Fruit fly (Drosophila melanogaster) whole organism, embryonic: ENCODE data around the gene CG5056.

Source experiments
- Blimp-1 ChIP-seq: fragments of 200-800 bp; sonication (Bioruptor generic); optimal IDR thresholded peaks from 3 replicates; lab custom pipeline; 2018; ENCODE audit warnings: missing biosample characterization, missing genetic modification characterization, mild to moderate bottlenecking, moderate library complexity, missing genetic modification reagents
- CG10959 ChIP-seq: fragments of 200-800 bp; sonication (Bioruptor generic); IDR thresholded peaks from 2 replicates; pipeline ENCODE4 v1.3.6; 2022; ENCODE audit warnings: missing biosample characterization, missing genetic modification characterization
- CG14667 ChIP-seq: fragments of 200-800 bp; sonication (Bioruptor generic); IDR thresholded peaks from 2 replicates; pipeline ENCODE4 v1.3.6; 2022; ENCODE audit warnings: missing biosample characterization, missing genetic modification characterization
- CG14860 ChIP-seq: fragments of 200-800 bp; sonication (Bioruptor generic); IDR thresholded peaks from 3 replicates; pipeline ENCODE4 v1.3.6; 2022; ENCODE audit warnings: missing biosample characterization, missing genetic modification characterization; ENCODE audit not compliant: partially characterized antibody
- CG15269 ChIP-seq: fragments of 200-800 bp; sonication (Bioruptor generic); optimal IDR thresholded peaks from 2 replicates; lab custom pipeline; 2018; ENCODE audit warnings: missing biosample characterization, mild to moderate bottlenecking, missing genetic modification characterization, moderate library complexity
- CG1603 ChIP-seq: fragments of 200-800 bp; sonication (Bioruptor generic); optimal IDR thresholded peaks from 2 replicates; lab custom pipeline; 2019; ENCODE audit warnings: missing biosample characterization, mild to moderate bottlenecking, missing genetic modification characterization, moderate library complexity
- CG16779 ChIP-seq: fragments of 200-800 bp; sonication (Bioruptor generic); IDR thresholded peaks from 2 replicates; pipeline ENCODE4 v1.3.6; 2022; ENCODE audit warnings: missing biosample characterization, missing genetic modification characterization
- CG17385 ChIP-seq: fragments of 200-800 bp; sonication (Bioruptor generic); optimal IDR thresholded peaks from 3 replicates; lab custom pipeline; 2018; ENCODE audit warnings: missing biosample characterization, mild to moderate bottlenecking, missing genetic modification characterization
- CG32772 ChIP-seq: fragments of 200-800 bp; sonication (Bioruptor generic); IDR thresholded peaks from 2 replicates; pipeline ENCODE4 v1.3.6; 2022; ENCODE audit warnings: missing biosample characterization, missing genetic modification characterization
- CG33557 ChIP-seq: fragments of 200-800 bp; sonication (Bioruptor generic); optimal IDR thresholded peaks from 2 replicates; lab custom pipeline; 2019; ENCODE audit warnings: missing biosample characterization, mild to moderate bottlenecking, missing genetic modification characterization, moderate library complexity
- CG3407 ChIP-seq: fragments of 200-800 bp; sonication (Bioruptor generic); optimal IDR thresholded peaks from 2 replicates; lab custom pipeline; 2018; ENCODE audit warnings: missing biosample characterization, mild to moderate bottlenecking, missing genetic modification characterization
- CG42726 ChIP-seq: fragments of 200-800 bp; sonication (Bioruptor generic); IDR thresholded peaks from 2 replicates; pipeline ENCODE4 v1.3.6; 2022; ENCODE audit warnings: missing biosample characterization, missing genetic modification characterization; ENCODE audit not compliant: partially characterized antibody
- CG5180 ChIP-seq: fragments of 200-800 bp; sonication (Bioruptor generic); optimal IDR thresholded peaks from 3 replicates; lab custom pipeline; 2017; ENCODE audit warnings: missing biosample characterization, missing genetic modification characterization, mild to moderate bottlenecking, moderate library complexity, missing genetic modification reagents
- CG6175 ChIP-seq: fragments of 200-800 bp; sonication (Bioruptor generic); IDR thresholded peaks from 3 replicates; pipeline ENCODE4 v1.3.6; 2022; ENCODE audit warnings: missing biosample characterization, missing genetic modification characterization
- CG6683 ChIP-seq: fragments of 200-800 bp; sonication (Bioruptor generic); optimal IDR thresholded peaks from 2 replicates; lab custom pipeline; 2017; ENCODE audit warnings: missing biosample characterization, mild to moderate bottlenecking, missing genetic modification characterization, missing genetic modification reagents
- CG6765 ChIP-seq: fragments of 200-800 bp; sonication (Bioruptor generic); optimal IDR thresholded peaks from 3 replicates; lab custom pipeline; 2017; ENCODE audit warnings: missing biosample characterization, mild to moderate bottlenecking, missing genetic modification characterization
- CG7987 ChIP-seq: fragments of 200-800 bp; sonication (Bioruptor generic); optimal IDR thresholded peaks from 2 replicates; lab custom pipeline; 2018; ENCODE audit warnings: missing biosample characterization, mild to moderate bottlenecking, missing genetic modification characterization, moderate library complexity
- CG8924 ChIP-seq: fragments of 200-800 bp; optimal IDR thresholded peaks from 3 replicates; lab custom pipeline; 2019; ENCODE audit warnings: missing biosample characterization, mild to moderate bottlenecking, missing genetic modification characterization, moderate library complexity
- CG8944 ChIP-seq: fragments of 200-800 bp; sonication (Bioruptor generic); optimal IDR thresholded peaks from 3 replicates; lab custom pipeline; 2016; ENCODE audit warnings: missing biosample characterization, missing genetic modification characterization
- CG9817 ChIP-seq: fragments of 200-800 bp; sonication (Bioruptor generic); optimal IDR thresholded peaks from 2 replicates; lab custom pipeline; 2018; ENCODE audit warnings: missing biosample characterization, mild to moderate bottlenecking, missing genetic modification characterization, moderate library complexity
- GATAe ChIP-seq: fragments of 200-800 bp; sonication (Bioruptor generic); conservative IDR thresholded peaks from 2 replicates; pipeline ENCODE4 v1.3.6; 2022; ENCODE audit warnings: missing biosample characterization, missing genetic modification characterization
- Hey ChIP-seq: fragments of 200-800 bp; sonication (Bioruptor generic); optimal IDR thresholded peaks from 3 replicates; lab custom pipeline; 2018; ENCODE audit warnings: missing biosample characterization, mild to moderate bottlenecking, missing genetic modification characterization
- Hr39 ChIP-seq: fragments of >200 bp; optimal IDR thresholded peaks from 2 replicates; lab custom pipeline; 2017
- Oli ChIP-seq: fragments of 200-800 bp; sonication (Bioruptor generic); optimal IDR thresholded peaks from 2 replicates; lab custom pipeline; 2018; ENCODE audit warnings: missing biosample characterization, mild to moderate bottlenecking, missing genetic modification characterization, moderate library complexity
- Ravus ChIP-seq: fragments of 200-800 bp; sonication (Bioruptor generic); IDR thresholded peaks from 2 replicates; pipeline ENCODE4 v1.3.6; 2022; ENCODE audit warnings: missing biosample characterization, missing genetic modification characterization
- Taf1 ChIP-seq: fragments of 200-800 bp; sonication (Bioruptor generic); IDR thresholded peaks from 2 replicates; pipeline ENCODE4 v1.3.6; 2022; ENCODE audit warnings: missing biosample characterization, missing genetic modification characterization
- ara ChIP-seq: fragments of 200-800 bp; sonication (Bioruptor generic); IDR thresholded peaks from 2 replicates; pipeline ENCODE4 v1.3.6; 2022; ENCODE audit warnings: missing biosample characterization, missing genetic modification characterization
- ase ChIP-seq: fragments of 200-800 bp; sonication (Bioruptor generic); IDR thresholded peaks from 3 replicates; pipeline ENCODE4 v1.3.6; 2022; ENCODE audit warnings: missing biosample characterization, missing genetic modification characterization
- bab2 ChIP-seq: fragments of 200-800 bp; sonication (Bioruptor generic); optimal IDR thresholded peaks from 2 replicates; lab custom pipeline; 2016; ENCODE audit warnings: missing biosample characterization, missing genetic modification characterization
- bcd ChIP-seq: fragments of 200-800 bp; sonication (Bioruptor generic); optimal IDR thresholded peaks from 2 replicates; lab custom pipeline; 2017; ENCODE audit warnings: missing biosample characterization, mild to moderate bottlenecking, missing genetic modification characterization
- cato ChIP-seq: fragments of 200-800 bp; sonication (Bioruptor generic); optimal IDR thresholded peaks from 2 replicates; lab custom pipeline; 2016; ENCODE audit warnings: missing biosample characterization, missing genetic modification characterization, borderline replicate concordance
- crol ChIP-seq: fragments of 200-800 bp; sonication (Bioruptor generic); IDR thresholded peaks from 2 replicates; pipeline ENCODE4 v1.3.6; 2022; ENCODE audit warnings: missing biosample characterization, missing genetic modification characterization
- cwo ChIP-seq: fragments of 200-800 bp; sonication (Bioruptor generic); optimal IDR thresholded peaks from 3 replicates; lab custom pipeline; 2017; ENCODE audit warnings: missing biosample characterization, missing genetic modification characterization, mild to moderate bottlenecking, moderate library complexity, missing genetic modification reagents
- ewg ChIP-seq: fragments of 200-800 bp; sonication (Bioruptor generic); optimal IDR thresholded peaks from 3 replicates; lab custom pipeline; 2017; ENCODE audit warnings: mild to moderate bottlenecking, missing biosample characterization, missing genetic modification reagents, missing genetic modification characterization
- exex ChIP-seq: fragments of 200-800 bp; sonication (Bioruptor generic); optimal IDR thresholded peaks from 4 replicates; lab custom pipeline; 2018; ENCODE audit warnings: missing biosample characterization, mild to moderate bottlenecking, missing genetic modification characterization, moderate library complexity
- fru ChIP-seq: fragments of >200 bp; optimal IDR thresholded peaks from 2 replicates; lab custom pipeline; 2017
- gro ChIP-seq: fragments of 200-800 bp; sonication (Bioruptor generic); optimal IDR thresholded peaks from 2 replicates; lab custom pipeline; 2016; ENCODE audit warnings: missing biosample characterization, missing genetic modification characterization
- gsb ChIP-seq: fragments of 200-800 bp; sonication (Bioruptor generic); IDR thresholded peaks from 2 replicates; pipeline ENCODE4 v1.3.6; 2022; ENCODE audit warnings: missing biosample characterization, missing genetic modification characterization
- ham ChIP-seq: fragments of 200-800 bp; sonication (Bioruptor generic); IDR thresholded peaks from 2 replicates; pipeline ENCODE4 v1.3.6; 2022; ENCODE audit warnings: missing biosample characterization, missing genetic modification characterization
- hbn ChIP-seq: fragments of 200-800 bp; sonication (Bioruptor generic); IDR thresholded peaks from 2 replicates; pipeline ENCODE4 v1.3.6; 2022; ENCODE audit warnings: missing biosample characterization, missing genetic modification characterization; ENCODE audit not compliant: partially characterized antibody
- hkb ChIP-seq, 2 experiments: fragments of 200-800 bp in 1 of 2; fragments of >200 bp in 1 of 2; sonication (Bioruptor generic) in 1 of 2; IDR thresholded peaks in 1 of 2; optimal IDR thresholded peaks in 1 of 2; 2 replicates each; pipeline versions ENCODE4 v1.3.6 to Lab custom; 2017 to 2022; ENCODE audit warnings: missing biosample characterization in 1 of 2, missing genetic modification characterization in 1 of 2
- insv ChIP-seq, 2 experiments: fragments of 200-800 bp; sonication (Bioruptor generic); optimal IDR thresholded peaks; 3 replicates each; lab custom pipeline; 2016 to 2018; ENCODE audit warnings: missing biosample characterization in 2 of 2, missing genetic modification characterization in 2 of 2
- mam ChIP-seq: fragments of 200-800 bp; sonication (Bioruptor generic); optimal IDR thresholded peaks from 3 replicates; lab custom pipeline; 2016; ENCODE audit warnings: missing biosample characterization, missing genetic modification characterization
- mld ChIP-seq: fragments of 200-800 bp; sonication (Bioruptor generic); IDR thresholded peaks from 3 replicates; pipeline ENCODE4 v1.3.6; 2022; ENCODE audit warnings: missing biosample characterization, missing genetic modification characterization; ENCODE audit not compliant: partially characterized antibody
- nom ChIP-seq: fragments of 200-800 bp; sonication (Bioruptor generic); optimal IDR thresholded peaks from 2 replicates; lab custom pipeline; 2017; ENCODE audit warnings: missing biosample characterization, missing genetic modification characterization, mild to moderate bottlenecking, moderate library complexity, missing genetic modification reagents
- phol ChIP-seq: fragments of 200-800 bp; sonication (Bioruptor generic); optimal IDR thresholded peaks from 3 replicates; lab custom pipeline; 2018; ENCODE audit warnings: missing biosample characterization, mild to moderate bottlenecking, missing genetic modification characterization, moderate library complexity
- pita ChIP-seq: fragments of 200-800 bp; sonication (Bioruptor generic); optimal IDR thresholded peaks from 2 replicates; lab custom pipeline; 2017; ENCODE audit warnings: missing biosample characterization, mild to moderate bottlenecking, missing genetic modification characterization
- scrt ChIP-seq: fragments of 200-800 bp; sonication (Bioruptor generic); optimal IDR thresholded peaks from 2 replicates; lab custom pipeline; 2018; ENCODE audit warnings: missing biosample characterization, mild to moderate bottlenecking, missing genetic modification characterization, moderate library complexity
- sd ChIP-seq: fragments of 200-800 bp; sonication (Bioruptor generic); optimal IDR thresholded peaks from 3 replicates; lab custom pipeline; 2018; ENCODE audit warnings: missing biosample characterization, mild to moderate bottlenecking, missing genetic modification characterization, moderate library complexity

Gene CG5056

DNA sequence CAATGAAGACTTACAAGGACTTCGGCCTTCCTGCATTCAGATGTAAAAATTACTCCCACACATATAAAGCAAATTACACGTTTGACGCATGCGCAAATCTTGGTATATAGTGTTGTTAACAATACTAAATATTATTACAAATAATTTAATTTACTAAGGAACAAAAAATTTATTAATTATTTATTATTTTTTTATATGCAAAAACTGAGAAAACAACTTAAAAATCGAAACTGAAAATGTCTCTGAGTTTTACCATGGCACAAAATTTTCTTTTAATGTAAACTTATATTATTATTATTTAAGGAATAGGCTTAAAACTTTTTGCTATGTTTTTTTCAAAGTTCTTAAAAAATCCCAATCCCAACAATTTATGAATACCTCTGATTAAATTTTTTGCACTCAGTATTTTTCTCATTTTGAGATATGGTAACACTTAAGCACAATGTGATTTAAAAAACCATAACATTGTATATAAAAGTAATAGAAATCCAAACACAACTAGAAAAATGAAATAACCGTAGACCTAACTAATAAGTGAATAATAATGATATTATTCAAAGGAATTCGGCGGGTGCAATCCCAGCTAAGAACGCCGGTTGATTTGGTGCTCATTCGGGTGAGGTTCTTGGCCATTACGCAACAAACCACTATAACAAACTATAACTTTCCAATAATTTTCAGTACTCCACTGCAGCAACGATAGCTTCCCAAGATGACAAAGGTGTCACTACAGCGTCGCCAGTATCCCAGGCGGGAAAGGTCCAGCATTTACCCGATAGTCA is 35.2 kb upstream of the CG5056 start, which contains the start of the genes Schip1 and Cox10 (continued):
- TF ChIP-seq nom, result no peak
- TF ChIP-seq CG10959, result no peak
- no peak for TF ChIP-seq Taf1
- no peak for TF ChIP-seq CG17385 (GFP tag; lab: Kevin White, UChicago)
- TF ChIP-seq bab2 (GFP tag; lab: Kevin White, UChicago), result no peak
- TF ChIP-seq gro, result no peak
- no peak for TF ChIP-seq CG6765 (GFP tag; lab: Kevin White, UChicago)
- TF ChIP-seq crol, result no peak
- TF ChIP-seq Hr39 (lab: Kevin White, UChicago), result no peak
- TF ChIP-seq mam (GFP tag; lab: Kevin White, UChicago), result no peak
- TF ChIP-seq CG33557, result no peak
- no peak for TF ChIP-seq sd (tag; lab: Kevin White, UChicago)
- no peak for TF ChIP-seq CG14667 (GFP tag; lab: Robert Waterston, UW)
- TF ChIP-seq ase (GFP tag; lab: Robert Waterston, UW), result no peak
- no peak for TF ChIP-seq CG14860 (GFP tag; lab: Robert Waterston, UW)
- TF ChIP-seq hbn, result no peak
- no peak for TF ChIP-seq CG42726
- TF ChIP-seq CG8924, result peak; percentile 70
- no peak for TF ChIP-seq ham
- no peak for TF ChIP-seq insv (GFP tag; optimal IDR thresholded peaks at IDR 0.05; lab: Kevin White, UChicago)
- TF ChIP-seq cwo, result no peak
- no peak for TF ChIP-seq fru (lab: Kevin White, UChicago)
- TF ChIP-seq Oli (tag; lab: Kevin White, UChicago), result no peak
- TF ChIP-seq mld, result no peak
- TF ChIP-seq cato (GFP tag; lab: Kevin White, UChicago), result no peak
- TF ChIP-seq bcd (GFP tag; lab: Kevin White, UChicago), result no peak
- no peak for TF ChIP-seq CG7987 (GFP tag; lab: Kevin White, UChicago)
- no peak for TF ChIP-seq CG9817 (tag; lab: Kevin White, UChicago)
- no peak for TF ChIP-seq CG15269 (tag; lab: Kevin White, UChicago)
- no peak for TF ChIP-seq CG6683 (GFP tag; lab: Kevin White, UChicago)
- no peak for TF ChIP-seq gsb
- TF ChIP-seq CG32772 (GFP tag; lab: Robert Waterston, UW), result no peak
- no peak for TF ChIP-seq scrt (GFP tag; lab: Kevin White, UChicago)
- no peak for TF ChIP-seq CG3407 (GFP tag; lab: Kevin White, UChicago)
- no peak for TF ChIP-seq hkb (optimal IDR thresholded peaks at IDR 0.05; lab: Kevin White, UChicago)
- TF ChIP-seq hkb (GFP tag; IDR thresholded peaks at IDR 0.05; lab: Robert Waterston, UW), result no peak
- TF ChIP-seq CG8944 (GFP tag; lab: Kevin White, UChicago), result no peak
- TF ChIP-seq exex (tag; lab: Kevin White, UChicago), result no peak
- no peak for TF ChIP-seq pita
- TF ChIP-seq GATAe (GFP tag; lab: Robert Waterston, UW), result no peak
- TF ChIP-seq ara (GFP tag; lab: Robert Waterston, UW), result no peak
- no peak for TF ChIP-seq Blimp-1 (GFP tag; lab: Kevin White, UChicago)
- TF ChIP-seq ewg (GFP tag; lab: Kevin White, UChicago), result peak; percentile 87
- TF ChIP-seq CG1603 (tag; lab: Kevin White, UChicago), result peak; percentile 10
- no peak for TF ChIP-seq Ravus (GFP tag; lab: Robert Waterston, UW)
- TF ChIP-seq Hey, result no peak
- no peak for TF ChIP-seq CG6175 (GFP tag; lab: Robert Waterston, UW)
- no peak for TF ChIP-seq CG5180 (GFP tag; lab: Kevin White, UChicago)
- TF ChIP-seq CG16779 (GFP tag; lab: Robert Waterston, UW), result no peak
- TF ChIP-seq phol, result peak; percentile 20
